Fruit fly (Drosophila melanogaster): ENCODE measurements around the gene CG14913.

Gene CG14913

dm6 chr2L:11014671-11015070 lies 2.1 kb upstream of the CG14913 start:
- TF ChIP-seq Blimp-1 (GFP tag; optimal IDR thresholded peaks at IDR 0.05) (no peak), CG10631 (GFP tag; optimal IDR thresholded peaks at IDR 0.05) (peak; percentile 60), spab (GFP tag; optimal IDR thresholded peaks at IDR 0.05) (peak; percentile 37), Ets96B (tag; optimal IDR thresholded peaks at IDR 0.05) (peak; percentile 58), fkh (GFP tag; optimal IDR thresholded peaks at IDR 0.05) (no peak), CG9139 (GFP tag; optimal IDR thresholded peaks at IDR 0.05) (no peak), CG10669 (GFP tag; optimal IDR thresholded peaks at IDR 0.05) (peak; percentile 32), CG6854 (GFP tag; optimal IDR thresholded peaks at IDR 0.05) (no peak), CG3919 (GFP tag; optimal IDR thresholded peaks at IDR 0.05) (peak; percentile 20), CG6276 (GFP tag; optimal IDR thresholded peaks at IDR 0.05) (no peak), eg (GFP tag; IDR thresholded peaks at IDR 0.05) (no peak), CG11294 (GFP tag; IDR thresholded peaks at IDR 0.05) (no peak), CG6163 (GFP tag; IDR thresholded peaks at IDR 0.05) (peak; percentile 20; the same call in 1 of the 3 replicates), vri (GFP tag; optimal IDR thresholded peaks at IDR 0.05) (no peak), salr (GFP tag; optimal IDR thresholded peaks at IDR 0.05) (no peak), Eip78C (GFP tag) (peak; percentile 86), CG6808 (GFP tag; optimal IDR thresholded peaks at IDR 0.05) (peak; percentile 69), CG8632 (GFP tag; optimal IDR thresholded peaks at IDR 0.05) (peak; percentile 41), pdm3 (GFP tag; optimal IDR thresholded peaks at IDR 0.05) (no peak), dsx (GFP tag; optimal IDR thresholded peaks at IDR 0.05; ENCODE audit: poor library complexity, severe bottlenecking) (peak; percentile 46), Eip93F (GFP tag; optimal IDR thresholded peaks at IDR 0.05) (no peak), ss (GFP tag; optimal IDR thresholded peaks at IDR 0.05) (peak; percentile 37 to 42), Met (GFP tag; optimal IDR thresholded peaks at IDR 0.05) (peak; percentile 51), Eip75B (GFP tag; optimal IDR thresholded peaks at IDR 0.05) (no peak), CG31627 (GFP tag; optimal IDR thresholded peaks at IDR 0.05) (no peak), OdsH (GFP tag; optimal IDR thresholded peaks at IDR 0.05) (peak; percentile 49), achi (GFP tag; optimal IDR thresholded peaks at IDR 0.05) (peak; percentile 66), Hr38 (GFP tag; optimal IDR thresholded peaks at IDR 0.05) (no peak), Sox15 (GFP tag; optimal IDR thresholded peaks at IDR 0.05) (no peak), CG4318 (GFP tag; optimal IDR thresholded peaks at IDR 0.05) (no peak), dac (GFP tag; optimal IDR thresholded peaks at IDR 0.05) (no peak), CG11762 (GFP tag; optimal IDR thresholded peaks at IDR 0.05; ENCODE audit: insufficient read depth) (no peak), Ets21C (GFP tag; optimal IDR thresholded peaks at IDR 0.05) (no peak), Smox (GFP tag; optimal IDR thresholded peaks at IDR 0.05) (no peak), acj6 (GFP tag; optimal IDR thresholded peaks at IDR 0.05) (peak; percentile 60), Hr39 (GFP tag; optimal IDR thresholded peaks at IDR 0.05) (no peak), topi (GFP tag; optimal IDR thresholded peaks at IDR 0.05) (peak; percentile 24), Hr4 (GFP tag; optimal IDR thresholded peaks at IDR 0.05) (peak; percentile 51), CG11902 (GFP tag; optimal IDR thresholded peaks at IDR 0.05) (no peak), esn (GFP tag; optimal IDR thresholded peaks at IDR 0.05) (peak; percentile 62), CG15336 (GFP tag; IDR thresholded peaks at IDR 0.05) (peak; percentile 60), CG7368 (GFP tag; optimal IDR thresholded peaks at IDR 0.05) (no peak), CG34406 (GFP tag; optimal IDR thresholded peaks at IDR 0.05) (peak; percentile 48), net (GFP tag; optimal IDR thresholded peaks at IDR 0.05) (no peak), Gug (GFP tag; IDR thresholded peaks at IDR 0.05) (no peak), CG8119 (GFP tag; IDR thresholded peaks at IDR 0.05) (peak; percentile 64; the same call in 2 of the 3 replicates), Sox102F (GFP tag; optimal IDR thresholded peaks at IDR 0.05) (no peak), Sox14 (GFP tag; optimal IDR thresholded peaks at IDR 0.05) (peak; percentile 35), lz (GFP tag; optimal IDR thresholded peaks at IDR 0.05) (no peak), CG16779 (tag; optimal IDR thresholded peaks at IDR 0.05) (no peak), CG1621 (tag; optimal IDR thresholded peaks at IDR 0.05) (no peak), cyc (GFP tag; optimal IDR thresholded peaks at IDR 0.05) (no peak), CG3032 (tag; optimal IDR thresholded peaks at IDR 0.05) (peak; percentile 39)

All from whole organism, prepupa.